Fruit fly (Drosophila melanogaster) whole organism: ENCODE measurements around the gene defl.

Experiments used
- CG8478 ChIP-seq: fragments of >200 bp; optimal IDR thresholded peaks from 2 replicates; lab custom pipeline; 2018; ENCODE audit warnings: inconsistent platforms
- pan ChIP-seq: fragments of >200 bp; optimal IDR thresholded peaks from 2 replicates; lab custom pipeline; 2017
- usp ChIP-seq: fragments of >200 bp; optimal IDR thresholded peaks from 2 replicates; lab custom pipeline; 2017; ENCODE audit warnings: missing biosample characterization, missing genetic modification characterization, mixed read lengths

- TF ChIP-seq pan (no peak), CG8478 (lab: Kevin White, UChicago) (no peak), usp (GFP tag; lab: Kevin White, UChicago) (no peak)
Observed at dm6 chr3L:9695242-9695641, 28.0 kb upstream of the defl start.
